Worm (Caenorhabditis elegans): ENCODE results near the gene M106.3.

The M106.3 gene

ce11 chrII:10888979-10889378 is 28.3 kb upstream of the M106.3 start, which contains the start of gene ptr-8:
TSS of gene ptr-8 (plus strand) at chrII:10889279.
- no peak for TF ChIP-seq odd-2 (tag; optimal IDR thresholded peaks at IDR 0.05)
- TF ChIP-seq ceh-31 (tag; optimal IDR thresholded peaks at IDR 0.05) = no peak
- TF ChIP-seq elt-2 (tag; optimal IDR thresholded peaks at IDR 0.05) = no peak
- TF ChIP-seq T23F11.4 (GFP tag; optimal IDR thresholded peaks at IDR 0.05) = no peak
- no peak for TF ChIP-seq zip-5 (tag; optimal IDR thresholded peaks at IDR 0.05)
- TF ChIP-seq pros-1 (tag; optimal IDR thresholded peaks at IDR 0.05) = no peak
- no peak for TF ChIP-seq nhr-11 (tag; optimal IDR thresholded peaks at IDR 0.05)
- TF ChIP-seq madf-2 (tag; optimal IDR thresholded peaks at IDR 0.05) = no peak
- TF ChIP-seq ztf-16 (tag; optimal IDR thresholded peaks at IDR 0.05) = no peak
- TF ChIP-seq ets-4 (tag; optimal IDR thresholded peaks at IDR 0.05) = no peak
- TF ChIP-seq pha-2 (tag; optimal IDR thresholded peaks at IDR 0.05) = no peak
- no peak for TF ChIP-seq ama-1 (optimal IDR thresholded peaks at IDR 0.05)
- TF ChIP-seq C08G9.2 (tag; optimal IDR thresholded peaks at IDR 0.05) = no peak
- no peak for TF ChIP-seq ceh-22 (tag; optimal IDR thresholded peaks at IDR 0.05)
- TF ChIP-seq ceh-9 (tag; optimal IDR thresholded peaks at IDR 0.05) = no peak
- no peak for TF ChIP-seq pax-1 (tag; optimal IDR thresholded peaks at IDR 0.05)

DNA sequence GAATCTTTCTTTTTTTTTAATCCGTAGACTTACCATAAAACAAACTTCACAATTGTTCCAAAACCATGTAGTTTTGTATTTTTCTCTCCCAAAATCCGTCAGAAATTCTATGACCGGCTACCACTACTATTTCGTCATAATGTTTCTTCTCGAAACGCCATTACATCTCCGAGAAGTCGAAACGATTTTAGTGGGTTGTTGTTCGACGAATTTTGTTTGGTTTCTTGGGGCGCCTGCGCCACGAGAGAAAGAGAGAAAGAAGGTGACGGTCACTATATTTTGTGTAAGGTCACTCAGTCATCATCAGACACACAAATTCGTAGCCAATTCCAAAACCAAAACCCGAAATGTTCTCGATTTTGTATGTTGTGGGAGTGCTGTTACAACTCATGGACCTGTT is 26.4 kb upstream of the M106.3 start:
- TF ChIP-seq ceh-45 (GFP tag; IDR thresholded peaks at IDR 0.05) (no peak), npax-4 (tag; optimal IDR thresholded peaks at IDR 0.05) (no peak), F13H6.1 (tag; optimal IDR thresholded peaks at IDR 0.05) (no peak), fax-1 (tag; optimal IDR thresholded peaks at IDR 0.05) (no peak), K09A11.1 (tag; optimal IDR thresholded peaks at IDR 0.05; ENCODE audit: insufficient read depth) (no peak), hlh-6 (tag; optimal IDR thresholded peaks at IDR 0.05) (no peak), pax-1 (tag; optimal IDR thresholded peaks at IDR 0.05) (no peak), ttx-3 (tag; optimal IDR thresholded peaks at IDR 0.05) (no peak), ets-4 (tag; optimal IDR thresholded peaks at IDR 0.05) (no peak), eyg-1 (tag; optimal IDR thresholded peaks at IDR 0.05) (no peak), rnt-1 (tag; optimal IDR thresholded peaks at IDR 0.05) (no peak), hlh-15 (tag; optimal IDR thresholded peaks at IDR 0.05) (no peak), dmd-4 (tag; optimal IDR thresholded peaks at IDR 0.05; ENCODE audit: borderline replicate concordance) (no peak), nhr-232 (tag; optimal IDR thresholded peaks at IDR 0.05) (no peak)

ce11 chrII:10885868-10886514 is 25.3 kb upstream of the M106.3 start, which contains the start of gene F44F4.3:
TSS of gene F44F4.3 (minus strand) at chrII:10885918.
- TF ChIP-seq ama-1 (optimal IDR thresholded peaks at IDR 0.05) (no peak), nhr-11 (tag; optimal IDR thresholded peaks at IDR 0.05) (no peak), pqm-1 (tag; optimal IDR thresholded peaks at IDR 0.05) (no peak), dmd-4 (tag; optimal IDR thresholded peaks at IDR 0.05; ENCODE audit: borderline replicate concordance) (no peak), lim-6 (tag; optimal IDR thresholded peaks at IDR 0.05) (no peak), fax-1 (tag; optimal IDR thresholded peaks at IDR 0.05) (no peak), pha-4 (tag; optimal IDR thresholded peaks at IDR 0.05) (no peak), tbx-2 (tag; optimal IDR thresholded peaks at IDR 0.05) (no peak), nfya-1 (tag; optimal IDR thresholded peaks at IDR 0.05) (no peak), odd-2 (tag; optimal IDR thresholded peaks at IDR 0.05) (no peak)

ce11 chrII:10885250-10885649 is 24.5 kb upstream of the M106.3 start:
- TF ChIP-seq che-1 (tag; optimal IDR thresholded peaks at IDR 0.05) (no peak), pat-9 (tag; optimal IDR thresholded peaks at IDR 0.05) (no peak), ama-1 (optimal IDR thresholded peaks at IDR 0.05) (no peak), ceh-48 (tag; optimal IDR thresholded peaks at IDR 0.05) (no peak), tbx-7 (tag; optimal IDR thresholded peaks at IDR 0.05) (no peak), pax-1 (tag; optimal IDR thresholded peaks at IDR 0.05) (no peak), madf-2 (tag; optimal IDR thresholded peaks at IDR 0.05) (no peak), unc-86 (tag; optimal IDR thresholded peaks at IDR 0.05) (no peak), rnt-1 (tag; optimal IDR thresholded peaks at IDR 0.05) (no peak), K02D7.2 (tag; optimal IDR thresholded peaks at IDR 0.05) (no peak), mec-3 (tag; optimal IDR thresholded peaks at IDR 0.05; ENCODE audit: borderline replicate concordance) (no peak), ceh-18 (tag; optimal IDR thresholded peaks at IDR 0.05) (no peak)

All from whole organism, late embryonic.